Worm (Caenorhabditis elegans) whole organism, mixed stage, embryonic: ENCODE results near the gene hpo-38.
A peak's percentile ranks its signal among the peaks of the same experiment; 100 is the strongest.

Experiments
- M03D4.4 ChIP-seq: sonication (generic microtip); optimal IDR thresholded peaks from 2 replicates; lab custom pipeline; 2017; ENCODE audit warnings: mild to moderate bottlenecking, missing genetic modification characterization, missing compliant biosample characterization
- bed-3 ChIP-seq: fragments of 200-800 bp; sonication (Bioruptor generic); optimal IDR thresholded peaks from 3 replicates; lab custom pipeline; 2018; ENCODE audit warnings: mild to moderate bottlenecking, missing genetic modification characterization, moderate library complexity, missing compliant biosample characterization
- blmp-1 ChIP-seq: fragments of 150-350 bp; optimal IDR thresholded peaks from 2 replicates; lab custom pipeline; 2014; ENCODE audit warnings: missing biosample characterization, missing genetic modification characterization
- ceh-39 ChIP-seq: fragments of 150-350 bp; optimal IDR thresholded peaks from 2 replicates; lab custom pipeline; 2014; ENCODE audit warnings: missing biosample characterization, missing genetic modification characterization
- ceh-43 ChIP-seq: fragments of 200-800 bp; sonication (Bioruptor generic); optimal IDR thresholded peaks from 2 replicates; lab custom pipeline; 2018; ENCODE audit warnings: mild to moderate bottlenecking, missing genetic modification characterization, moderate library complexity, missing compliant biosample characterization
- ceh-83 ChIP-seq: fragments of 200-800 bp; sonication (Bioruptor generic); optimal IDR thresholded peaks from 2 replicates; lab custom pipeline; 2018; ENCODE audit warnings: mild to moderate bottlenecking, missing genetic modification characterization, missing compliant biosample characterization
- ces-1 ChIP-seq: fragments of 150-350 bp; optimal IDR thresholded peaks from 2 replicates; lab custom pipeline; 2014; ENCODE audit warnings: missing biosample characterization, missing genetic modification reagents, missing genetic modification characterization
- cnd-1 ChIP-seq: fragments of 200-800 bp; sonication (Bioruptor generic); optimal IDR thresholded peaks from 2 replicates; lab custom pipeline; 2018; ENCODE audit warnings: mild to moderate bottlenecking, missing genetic modification characterization, missing compliant biosample characterization
- elt-3 ChIP-seq: fragments of 150-350 bp; optimal IDR thresholded peaks from 2 replicates; lab custom pipeline; 2014; ENCODE audit warnings: missing biosample characterization, missing genetic modification characterization
- flh-1 ChIP-seq: fragments of 200-800 bp; sonication (Bioruptor generic); optimal IDR thresholded peaks from 2 replicates; lab custom pipeline; 2018; ENCODE audit warnings: mild to moderate bottlenecking, missing genetic modification characterization, moderate library complexity, missing compliant biosample characterization
- hlh-1 ChIP-seq: fragments of 150-350 bp; optimal IDR thresholded peaks from 2 replicates; lab custom pipeline; 2014; ENCODE audit warnings: missing biosample characterization, missing genetic modification reagents, missing genetic modification characterization
- lin-13 ChIP-seq: fragments of 150-350 bp; optimal IDR thresholded peaks from 2 replicates; lab custom pipeline; 2014; ENCODE audit warnings: missing biosample characterization, missing genetic modification characterization
- lin-32 ChIP-seq: fragments of 200-800 bp; sonication (Bioruptor generic); optimal IDR thresholded peaks from 2 replicates; lab custom pipeline; 2018; ENCODE audit warnings: mild to moderate bottlenecking, missing genetic modification characterization, missing compliant biosample characterization
- mab-5 ChIP-seq: fragments of 150-350 bp; optimal IDR thresholded peaks from 2 replicates; lab custom pipeline; 2014; ENCODE audit warnings: missing biosample characterization, missing genetic modification characterization
- mep-1 ChIP-seq: fragments of 150-350 bp; optimal IDR thresholded peaks from 2 replicates; lab custom pipeline; 2017; ENCODE audit warnings: missing biosample characterization, missing genetic modification reagents, missing genetic modification characterization, inconsistent platforms
- mls-2 ChIP-seq: sonication (generic microtip); optimal IDR thresholded peaks from 2 replicates; lab custom pipeline; 2016; ENCODE audit warnings: mild to moderate bottlenecking, missing genetic modification characterization, moderate library complexity, missing compliant biosample characterization
- nhr-12 ChIP-seq: fragments of 150-350 bp; optimal IDR thresholded peaks from 2 replicates; lab custom pipeline; 2014; ENCODE audit warnings: missing biosample characterization, missing genetic modification characterization
- nhr-2 ChIP-seq: fragments of 150-350 bp; optimal IDR thresholded peaks from 2 replicates; lab custom pipeline; 2014; ENCODE audit warnings: missing biosample characterization, missing genetic modification characterization
- nhr-237 ChIP-seq: fragments of 150-350 bp; optimal IDR thresholded peaks from 2 replicates; lab custom pipeline; 2014; ENCODE audit warnings: missing biosample characterization, missing genetic modification characterization
- nhr-28 ChIP-seq: fragments of 150-350 bp; optimal IDR thresholded peaks from 2 replicates; lab custom pipeline; 2014; ENCODE audit warnings: missing biosample characterization, missing genetic modification characterization
- nhr-76 ChIP-seq: sonication (generic microtip); optimal IDR thresholded peaks from 2 replicates; lab custom pipeline; 2017; ENCODE audit warnings: missing biosample characterization, missing genetic modification characterization
- pha-4 ChIP-seq: fragments of 150-350 bp; optimal IDR thresholded peaks from 2 replicates; lab custom pipeline; 2018; ENCODE audit warnings: missing biosample characterization, missing genetic modification reagents, missing genetic modification characterization
- sem-2 ChIP-seq: fragments of 200-800 bp; sonication (Bioruptor generic); optimal IDR thresholded peaks from 2 replicates; lab custom pipeline; 2018; ENCODE audit warnings: mild to moderate bottlenecking, missing genetic modification characterization, missing compliant biosample characterization
- snpc-4 ChIP-seq: fragments of 150-350 bp; optimal IDR thresholded peaks from 2 replicates; lab custom pipeline; 2014; ENCODE audit warnings: missing biosample characterization, missing genetic modification characterization
- sptf-1 ChIP-seq: sonication (generic microtip); optimal IDR thresholded peaks from 2 replicates; lab custom pipeline; 2017; ENCODE audit warnings: mild to moderate bottlenecking, missing genetic modification characterization, moderate library complexity, missing compliant biosample characterization
- tbx-8 ChIP-seq: fragments of 200-800 bp; sonication (Bioruptor generic); optimal IDR thresholded peaks from 2 replicates; lab custom pipeline; 2018; ENCODE audit warnings: mild to moderate bottlenecking, missing genetic modification characterization, moderate library complexity, missing compliant biosample characterization
- unc-120 ChIP-seq: sonication (generic microtip); optimal IDR thresholded peaks from 2 replicates; lab custom pipeline; 2017; ENCODE audit warnings: missing genetic modification characterization, missing compliant biosample characterization; ENCODE audit not compliant: poor library complexity, severe bottlenecking
- unc-39 ChIP-seq: fragments of 150-350 bp; optimal IDR thresholded peaks from 2 replicates; lab custom pipeline; 2014; ENCODE audit warnings: missing biosample characterization, missing genetic modification characterization
- unc-62 ChIP-seq: fragments of 150-350 bp; optimal IDR thresholded peaks from 2 replicates; lab custom pipeline; 2014; ENCODE audit warnings: missing biosample characterization, missing genetic modification reagents, missing genetic modification characterization
- zip-8 ChIP-seq: fragments of 150-350 bp; optimal IDR thresholded peaks from 2 replicates; lab custom pipeline; 2014; ENCODE audit warnings: missing biosample characterization, missing genetic modification characterization
- ztf-11 ChIP-seq: fragments of 150-350 bp; optimal IDR thresholded peaks from 2 replicates; lab custom pipeline; 2014; ENCODE audit warnings: missing biosample characterization, missing genetic modification characterization

Gene hpo-38

DNA sequence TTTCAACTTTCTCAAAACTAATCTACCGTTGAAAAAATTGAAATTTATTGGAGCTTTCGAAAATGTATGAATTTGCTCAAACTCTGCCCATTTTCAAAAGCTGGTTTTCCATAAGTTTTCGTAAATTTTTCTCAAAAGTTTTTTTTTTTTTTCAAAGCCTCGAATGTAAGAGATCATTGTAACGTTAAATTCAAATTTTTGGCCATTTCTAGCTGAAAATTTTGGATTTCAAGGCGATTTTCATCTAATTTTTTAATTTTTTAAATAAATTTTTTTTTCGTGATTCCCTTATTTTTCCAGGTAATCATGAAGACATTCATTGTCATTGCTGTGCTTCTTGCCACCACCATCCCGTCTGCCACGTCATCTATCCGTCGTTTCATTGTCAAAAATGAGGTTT, at the start of gene hpo-38:
hpo-38 (plus strand) TSS at position 301 of the 400 bp plus-strand sequence.
- TF ChIP-seq elt-3 (tag; lab: Kevin White, UChicago) (no peak), nhr-12 (tag; lab: Kevin White, UChicago) (no peak), ceh-39 (tag; lab: Kevin White, UChicago) (no peak), M03D4.4 (tag; lab: Kevin White, UChicago) (no peak), sptf-1 (tag; lab: Kevin White, UChicago) (no peak), blmp-1 (tag; lab: Kevin White, UChicago) (no peak), ceh-83 (GFP tag; lab: Kevin White, UChicago) (no peak), zip-8 (tag; lab: Kevin White, UChicago) (no peak), snpc-4 (no peak)

ce11 chrIII:180963-181362, 49.3 kb upstream of the hpo-38 start, which contains the start of gene F40G9.5:
Gene F40G9.5 (plus strand): TSS chrIII:181263.
- TF ChIP-seq nhr-12 (tag; lab: Kevin White, UChicago), result no peak
- TF ChIP-seq snpc-4, result no peak
- no peak for TF ChIP-seq nhr-28 (tag; lab: Kevin White, UChicago)
- TF ChIP-seq bed-3 (GFP tag; lab: Kevin White, UChicago), result no peak
- no peak for TF ChIP-seq sem-2

- TF ChIP-seq blmp-1 (tag; lab: Kevin White, UChicago) (no peak), cnd-1 (tag; lab: Kevin White, UChicago) (no peak), unc-62 (no peak)
- TF ChIP-seq, all 35 proteins: peak for 0
Measured at ce11 chrIII:182080-182479, 48.1 kb upstream of the hpo-38 start, which contains the start of gene F40G9.15. Gene F40G9.15 (plus strand): TSS chrIII:182380.

DNA sequence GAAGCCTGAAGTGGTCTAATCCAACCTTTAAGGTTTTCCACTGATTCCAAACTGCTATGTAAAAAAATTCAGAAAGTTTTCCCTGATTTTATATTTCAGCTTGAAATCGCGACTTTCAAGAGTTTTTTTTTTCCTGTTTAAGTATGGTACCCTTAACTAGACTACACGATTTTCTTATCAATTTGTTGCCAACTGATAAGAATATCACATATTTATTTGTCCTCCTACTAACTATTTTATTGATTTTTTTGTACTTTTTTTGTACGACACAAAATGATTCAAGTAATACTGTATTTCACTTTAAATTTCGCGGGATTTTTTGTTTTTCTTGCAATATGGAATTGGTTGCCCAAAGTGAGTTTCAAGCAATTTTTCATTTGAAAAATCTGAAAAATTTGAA, 47.2 kb upstream of the hpo-38 start:
- no peak for TF ChIP-seq ztf-11 (tag; lab: Kevin White, UChicago)
- TF ChIP-seq mep-1 (tag; lab: Kevin White, UChicago), result no peak
- no peak for TF ChIP-seq bed-3 (GFP tag; lab: Kevin White, UChicago)
- no peak for TF ChIP-seq unc-62
- TF ChIP-seq ceh-39 (tag; lab: Kevin White, UChicago), result no peak
- no peak for TF ChIP-seq blmp-1 (tag; lab: Kevin White, UChicago)
- no peak for TF ChIP-seq zip-8 (tag; lab: Kevin White, UChicago)
- no peak for TF ChIP-seq nhr-12 (tag; lab: Kevin White, UChicago)
- no peak for TF ChIP-seq nhr-2 (tag; lab: Kevin White, UChicago)
- no peak for TF ChIP-seq nhr-237 (tag; lab: Kevin White, UChicago)
- no peak for TF ChIP-seq sem-2
- TF ChIP-seq, all 35 proteins: peak for 0

- TF ChIP-seq mab-5 (tag; lab: Kevin White, UChicago), result no peak
- no peak for TF ChIP-seq unc-62
- TF ChIP-seq mep-1 (tag; lab: Kevin White, UChicago), result no peak
- TF ChIP-seq M03D4.4 (tag; lab: Kevin White, UChicago), result no peak
- TF ChIP-seq zip-8 (tag; lab: Kevin White, UChicago), result peak; percentile 83
Measured at ce11 chrIII:184335-184734, 45.9 kb upstream of the hpo-38 start.

DNA sequence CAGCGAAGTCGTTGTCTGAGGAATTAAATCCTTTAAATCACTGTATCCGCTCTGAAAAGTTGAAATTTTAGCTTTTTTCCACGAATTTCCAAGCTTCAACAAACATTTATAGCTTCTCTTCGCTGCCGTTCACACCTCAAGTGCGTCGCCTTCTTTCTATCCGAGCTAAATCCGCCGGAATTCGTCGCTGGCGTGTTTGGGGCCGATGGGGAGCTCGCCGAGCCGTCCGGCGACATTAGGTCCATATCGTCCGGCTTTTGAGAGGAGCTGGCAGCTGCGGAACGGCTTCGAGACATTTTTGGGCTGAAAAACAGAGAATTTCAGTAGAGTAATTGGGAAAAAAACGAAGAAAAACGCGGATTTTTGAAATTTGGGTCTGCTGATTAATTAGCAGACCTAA, 42.4 kb upstream of the hpo-38 start, which contains the start of gene mxl-2:
mxl-2 (minus strand) TSS at position 303 of the 400 bp plus-strand sequence.
- no peak for TF ChIP-seq snpc-4
- no peak for TF ChIP-seq tbx-8 (GFP tag; lab: Kevin White, UChicago)
- no peak for TF ChIP-seq ztf-11 (tag; lab: Kevin White, UChicago)
- no peak for TF ChIP-seq nhr-237 (tag; lab: Kevin White, UChicago)
- no peak for TF ChIP-seq unc-62
- TF ChIP-seq M03D4.4 (tag; lab: Kevin White, UChicago), result no peak
- TF ChIP-seq unc-120 (tag; lab: Kevin White, UChicago), result no peak
- no peak for TF ChIP-seq lin-32 (GFP tag; lab: Kevin White, UChicago)
- TF ChIP-seq nhr-12 (tag; lab: Kevin White, UChicago), result no peak
- TF ChIP-seq ces-1, result no peak

DNA sequence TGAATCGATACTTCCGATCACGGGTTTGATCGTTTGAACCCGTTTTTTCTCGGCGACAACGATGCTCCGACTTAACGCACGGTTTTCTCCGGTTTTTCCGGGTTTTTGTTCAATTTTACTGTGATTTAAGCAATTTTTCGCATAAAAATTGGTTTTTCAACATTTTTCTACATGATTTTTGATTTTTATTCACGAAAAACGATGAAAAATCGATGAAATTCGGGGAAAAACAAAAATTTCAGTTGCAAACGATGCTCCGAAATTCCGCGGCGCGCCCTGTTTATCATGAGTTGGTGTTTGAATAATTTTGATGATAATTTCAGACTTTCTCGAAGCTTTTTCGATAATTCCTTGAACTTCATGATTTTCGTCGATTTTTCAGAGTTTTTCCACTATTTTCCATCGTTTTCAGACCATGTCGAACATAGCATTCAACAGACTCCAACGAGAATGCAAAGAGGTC, 41.8 kb upstream of the hpo-38 start, which contains the start of gene ubc-20:
ubc-20 (plus strand) TSS at position 413 of the 463 bp plus-strand sequence.
- TF ChIP-seq flh-1 (GFP tag; lab: Kevin White, UChicago) (no peak), unc-39 (no peak), sptf-1 (tag; lab: Kevin White, UChicago) (no peak), unc-62 (no peak), nhr-28 (tag; lab: Kevin White, UChicago) (no peak), mls-2 (tag; lab: Kevin White, UChicago) (no peak), blmp-1 (tag; lab: Kevin White, UChicago) (no peak), ceh-39 (tag; lab: Kevin White, UChicago) (peak; percentile 41), hlh-1 (no peak), ztf-11 (tag; lab: Kevin White, UChicago) (no peak), nhr-76 (no peak), ceh-83 (GFP tag; lab: Kevin White, UChicago) (no peak), lin-13 (tag; lab: Kevin White, UChicago) (no peak), tbx-8 (GFP tag; lab: Kevin White, UChicago) (no peak), pha-4 (tag; lab: Kevin White, UChicago) (no peak), nhr-2 (tag; lab: Kevin White, UChicago) (no peak), ceh-43 (GFP tag; lab: Kevin White, UChicago) (no peak), nhr-237 (tag; lab: Kevin White, UChicago) (peak; percentile 31), ces-1 (peak; percentile 2), zip-8 (tag; lab: Kevin White, UChicago) (no peak), snpc-4 (no peak)
